Worm (Caenorhabditis elegans) whole organism, late embryonic: ENCODE data around the gene cyp-33B1.

Source experiments
- C08G9.2 ChIP-seq: sonication (generic microtip); optimal IDR thresholded peaks from 2 replicates; lab custom pipeline; 2016; ENCODE audit warnings: mild to moderate bottlenecking, missing genetic modification characterization, moderate library complexity, missing compliant biosample characterization
- F13H6.1 ChIP-seq: sonication (generic microtip); optimal IDR thresholded peaks from 2 replicates; lab custom pipeline; 2016; ENCODE audit warnings: missing genetic modification characterization, missing compliant biosample characterization
- K02D7.2 ChIP-seq: sonication (generic microtip); optimal IDR thresholded peaks from 2 replicates; lab custom pipeline; 2017; ENCODE audit warnings: mild to moderate bottlenecking, missing genetic modification characterization, missing compliant biosample characterization
- K09A11.1 ChIP-seq: sonication (generic microtip); optimal IDR thresholded peaks from 2 replicates; lab custom pipeline; 2017; ENCODE audit warnings: antibody characterized with exemption, mild to moderate bottlenecking, missing genetic modification characterization, missing compliant biosample characterization; ENCODE audit not compliant: insufficient read depth
- T23F11.4 ChIP-seq: fragments of 200-800 bp; sonication (Bioruptor generic); optimal IDR thresholded peaks from 2 replicates; lab custom pipeline; 2018; ENCODE audit warnings: mild to moderate bottlenecking, missing genetic modification characterization, missing compliant biosample characterization
- ahr-1 ChIP-seq: sonication (generic microtip); optimal IDR thresholded peaks from 2 replicates; lab custom pipeline; 2016; ENCODE audit warnings: missing genetic modification characterization, missing compliant biosample characterization
- ceh-18 ChIP-seq: sonication (generic microtip); optimal IDR thresholded peaks from 2 replicates; lab custom pipeline; 2016; ENCODE audit warnings: missing genetic modification characterization, missing compliant biosample characterization
- ceh-24 ChIP-seq: sonication (generic microtip); optimal IDR thresholded peaks from 2 replicates; lab custom pipeline; 2016; ENCODE audit warnings: mild to moderate bottlenecking, missing genetic modification characterization, missing compliant biosample characterization
- ceh-31 ChIP-seq: sonication (generic microtip); optimal IDR thresholded peaks from 2 replicates; lab custom pipeline; 2016; ENCODE audit warnings: missing genetic modification characterization, missing compliant biosample characterization
- ceh-45 ChIP-seq: fragments of 200-800 bp; sonication (Bioruptor generic); IDR thresholded peaks from 2 replicates; pipeline ENCODE4 v1.3.6; 2022; ENCODE audit warnings: missing genetic modification reagents, missing genetic modification characterization, missing compliant biosample characterization
- ceh-6 ChIP-seq: fragments of 200-800 bp; sonication (Bioruptor generic); optimal IDR thresholded peaks from 2 replicates; lab custom pipeline; 2018; ENCODE audit warnings: mild to moderate bottlenecking, missing genetic modification characterization, missing compliant biosample characterization
- che-1 ChIP-seq: sonication (generic microtip); optimal IDR thresholded peaks from 2 replicates; lab custom pipeline; 2016; ENCODE audit warnings: mild to moderate bottlenecking, missing genetic modification characterization, missing compliant biosample characterization
- elt-2 ChIP-seq: sonication (generic microtip); optimal IDR thresholded peaks from 2 replicates; lab custom pipeline; 2016; ENCODE audit warnings: missing genetic modification reagents, missing genetic modification characterization, missing compliant biosample characterization
- elt-4 ChIP-seq: sonication (generic microtip); optimal IDR thresholded peaks from 2 replicates; lab custom pipeline; 2016; ENCODE audit warnings: missing genetic modification characterization, missing compliant biosample characterization
- ets-4 ChIP-seq: sonication (generic microtip); optimal IDR thresholded peaks from 2 replicates; lab custom pipeline; 2016; ENCODE audit warnings: missing genetic modification characterization, missing compliant biosample characterization
- eyg-1 ChIP-seq: sonication (generic microtip); optimal IDR thresholded peaks from 2 replicates; lab custom pipeline; 2016; ENCODE audit warnings: missing genotype, missing genetic modification characterization, missing compliant biosample characterization
- fax-1 ChIP-seq: sonication (generic microtip); optimal IDR thresholded peaks from 2 replicates; lab custom pipeline; 2016; ENCODE audit warnings: missing genotype, missing genetic modification characterization, missing compliant biosample characterization
- gmeb-2 ChIP-seq: sonication (generic microtip); optimal IDR thresholded peaks from 2 replicates; lab custom pipeline; 2016; ENCODE audit warnings: missing genetic modification characterization, inconsistent platforms, missing compliant biosample characterization
- hlh-15 ChIP-seq: sonication (generic microtip); optimal IDR thresholded peaks from 2 replicates; lab custom pipeline; 2016; ENCODE audit warnings: missing genetic modification characterization, missing compliant biosample characterization
- hlh-30 ChIP-seq: sonication (generic microtip); optimal IDR thresholded peaks from 2 replicates; lab custom pipeline; 2017; ENCODE audit warnings: antibody characterized with exemption, missing genetic modification characterization, missing compliant biosample characterization; ENCODE audit not compliant: insufficient read depth
- hlh-6 ChIP-seq: sonication (generic microtip); optimal IDR thresholded peaks from 2 replicates; lab custom pipeline; 2016; ENCODE audit warnings: missing genotype, missing genetic modification characterization, missing compliant biosample characterization
- hlh-8 ChIP-seq: sonication (generic microtip); optimal IDR thresholded peaks from 2 replicates; lab custom pipeline; 2016; ENCODE audit warnings: missing genotype, missing genetic modification characterization, missing compliant biosample characterization
- lim-6 ChIP-seq: sonication (generic microtip); optimal IDR thresholded peaks from 2 replicates; lab custom pipeline; 2016; ENCODE audit warnings: missing genetic modification characterization, missing compliant biosample characterization
- lin-11 ChIP-seq: fragments of 200-800 bp; sonication (Bioruptor generic); optimal IDR thresholded peaks from 2 replicates; lab custom pipeline; 2018; ENCODE audit warnings: mild to moderate bottlenecking, missing genetic modification characterization, missing compliant biosample characterization
- mec-3 ChIP-seq: sonication (generic microtip); optimal IDR thresholded peaks from 2 replicates; lab custom pipeline; 2016; ENCODE audit warnings: borderline replicate concordance, missing genetic modification characterization, missing compliant biosample characterization
- nfya-1 ChIP-seq: sonication (generic microtip); optimal IDR thresholded peaks from 2 replicates; lab custom pipeline; 2017; ENCODE audit warnings: missing genetic modification characterization, mild to moderate bottlenecking, missing compliant biosample characterization, antibody characterized with exemption, moderate library complexity
- nhr-11 ChIP-seq: fragments of 150-350 bp; optimal IDR thresholded peaks from 2 replicates; lab custom pipeline; 2014; ENCODE audit warnings: missing biosample characterization, missing genetic modification characterization
- odd-2 ChIP-seq: sonication (generic microtip); optimal IDR thresholded peaks from 2 replicates; lab custom pipeline; 2017; ENCODE audit warnings: antibody characterized with exemption, mild to moderate bottlenecking, missing genetic modification characterization, missing compliant biosample characterization
- pag-3 ChIP-seq: sonication (generic microtip); optimal IDR thresholded peaks from 2 replicates; lab custom pipeline; 2016; ENCODE audit warnings: missing compliant biosample characterization, missing genetic modification characterization, borderline replicate concordance
- pat-9 ChIP-seq: fragments of 200-800 bp; sonication (Bioruptor generic); optimal IDR thresholded peaks from 2 replicates; lab custom pipeline; 2018; ENCODE audit warnings: mild to moderate bottlenecking, missing genetic modification characterization, moderate library complexity, missing compliant biosample characterization
- pha-2 ChIP-seq: sonication (generic microtip); optimal IDR thresholded peaks from 2 replicates; lab custom pipeline; 2017; ENCODE audit warnings: mild to moderate bottlenecking, missing genetic modification characterization, missing compliant biosample characterization
- pha-4 ChIP-seq: fragments of 150-350 bp; optimal IDR thresholded peaks from 2 replicates; lab custom pipeline; 2018; ENCODE audit warnings: missing biosample characterization, missing genetic modification reagents, missing genetic modification characterization
- pros-1 ChIP-seq: fragments of 150-350 bp; optimal IDR thresholded peaks from 2 replicates; lab custom pipeline; 2014; ENCODE audit warnings: missing biosample characterization, missing genetic modification reagents, missing genetic modification characterization
- ref-2 ChIP-seq: sonication (generic microtip); optimal IDR thresholded peaks from 2 replicates; lab custom pipeline; 2016; ENCODE audit warnings: missing genetic modification characterization, missing compliant biosample characterization
- sdc-2 ChIP-seq: sonication (generic microtip); optimal IDR thresholded peaks from 2 replicates; lab custom pipeline; 2016; ENCODE audit warnings: missing genotype, missing genetic modification characterization, missing compliant biosample characterization
- sox-2 ChIP-seq: fragments of 200-800 bp; sonication (Bioruptor generic); IDR thresholded peaks from 2 replicates; pipeline ENCODE4 v1.3.6; 2022; ENCODE audit warnings: missing genetic modification reagents, missing genetic modification characterization, missing compliant biosample characterization
- syd-9 ChIP-seq: sonication (generic microtip); optimal IDR thresholded peaks from 2 replicates; lab custom pipeline; 2016; ENCODE audit warnings: mild to moderate bottlenecking, missing genetic modification characterization, moderate library complexity, missing compliant biosample characterization
- tbx-7 ChIP-seq: sonication (generic microtip); optimal IDR thresholded peaks from 2 replicates; lab custom pipeline; 2016; ENCODE audit warnings: missing genotype, missing genetic modification characterization, missing compliant biosample characterization
- ttx-3 ChIP-seq: sonication (generic microtip); optimal IDR thresholded peaks from 2 replicates; lab custom pipeline; 2016; ENCODE audit warnings: missing genetic modification reagents, missing genetic modification characterization, missing compliant biosample characterization
- unc-42 ChIP-seq: sonication (generic microtip); optimal IDR thresholded peaks from 2 replicates; lab custom pipeline; 2016; ENCODE audit warnings: missing genotype, missing genetic modification characterization, missing compliant biosample characterization
- unc-55 ChIP-seq: sonication (generic microtip); optimal IDR thresholded peaks from 2 replicates; lab custom pipeline; 2017; ENCODE audit warnings: missing biosample characterization, missing genetic modification reagents, missing genetic modification characterization
- unc-86 ChIP-seq: sonication (generic microtip); optimal IDR thresholded peaks from 2 replicates; lab custom pipeline; 2016; ENCODE audit warnings: missing genetic modification characterization, missing compliant biosample characterization
- zip-5 ChIP-seq: sonication (generic microtip); optimal IDR thresholded peaks from 2 replicates; lab custom pipeline; 2016; ENCODE audit warnings: missing genetic modification characterization, missing compliant biosample characterization
- ztf-16 ChIP-seq: sonication (generic microtip); optimal IDR thresholded peaks from 2 replicates; lab custom pipeline; 2017; ENCODE audit warnings: missing genetic modification characterization, missing compliant biosample characterization

The cyp-33B1 gene

ce11 chrV:9041030-9041429 is at the start of gene cyp-33B1:
Gene cyp-33B1, plus strand, starts transcription at chrV:9041330.
- TF ChIP-seq ceh-45 (GFP tag; lab: Robert Waterston, UW) (no peak), ets-4 (tag; lab: Kevin White, UChicago) (no peak), unc-42 (tag; lab: Kevin White, UChicago) (no peak), pha-2 (tag; lab: Kevin White, UChicago) (no peak), hlh-8 (tag; lab: Kevin White, UChicago) (no peak), ceh-31 (tag; lab: Kevin White, UChicago) (no peak), nfya-1 (tag; lab: Kevin White, UChicago) (no peak), eyg-1 (tag; lab: Kevin White, UChicago) (no peak), K09A11.1 (tag; lab: Kevin White, UChicago) (no peak), tbx-7 (no peak), hlh-6 (tag; lab: Kevin White, UChicago) (no peak), nhr-11 (no peak), ttx-3 (tag; lab: Kevin White, UChicago) (no peak), C08G9.2 (no peak), lin-11 (tag; lab: Kevin White, UChicago) (no peak), fax-1 (no peak), syd-9 (tag; lab: Kevin White, UChicago) (no peak), mec-3 (tag; lab: Kevin White, UChicago) (no peak)

ce11 chrV:8991679-8992078 is 49.5 kb upstream of the cyp-33B1 start, which contains the start of gene F59E11.6:
Gene F59E11.6, plus strand, starts transcription at chrV:8991789.
- TF ChIP-seq zip-5 (no peak), pat-9 (no peak), hlh-15 (tag; lab: Kevin White, UChicago) (no peak), tbx-7 (no peak)

- TF ChIP-seq ceh-6 (GFP tag; lab: Kevin White, UChicago) (no peak), lin-11 (tag; lab: Kevin White, UChicago) (no peak), odd-2 (no peak), zip-5 (no peak), pag-3 (tag; lab: Kevin White, UChicago) (no peak), ceh-31 (tag; lab: Kevin White, UChicago) (no peak), fax-1 (no peak), F13H6.1 (no peak), che-1 (no peak), hlh-30 (no peak), unc-86 (tag; lab: Kevin White, UChicago) (no peak), nhr-11 (no peak), pha-4 (no peak), K09A11.1 (tag; lab: Kevin White, UChicago) (no peak), ceh-18 (tag; lab: Kevin White, UChicago) (no peak), lim-6 (tag; lab: Kevin White, UChicago) (no peak), ttx-3 (tag; lab: Kevin White, UChicago) (no peak), sox-2 (GFP tag; lab: Robert Waterston, UW) (no peak), elt-2 (no peak)
These were observed 46.9 kb upstream of the cyp-33B1 start for ce11 chrV:8994272-8994671.

ce11 chrV:8994801-8995200 is 46.3 kb upstream of the cyp-33B1 start, which contains the start of gene F59E11.5:
Gene F59E11.5, plus strand, starts transcription at chrV:8995101.
- TF ChIP-seq ref-2 (tag; lab: Kevin White, UChicago) = no peak
- TF ChIP-seq K02D7.2 = no peak
- TF ChIP-seq ceh-6 (GFP tag; lab: Kevin White, UChicago) = no peak
- TF ChIP-seq odd-2 = no peak
- no peak for TF ChIP-seq T23F11.4 (GFP tag; lab: Kevin White, UChicago)
- no peak for TF ChIP-seq C08G9.2
- no peak for TF ChIP-seq eyg-1 (tag; lab: Kevin White, UChicago)
- TF ChIP-seq unc-55 (GFP tag; lab: Kevin White, UChicago) = no peak
- no peak for TF ChIP-seq ceh-24 (tag; lab: Kevin White, UChicago)
- TF ChIP-seq pros-1 = no peak
- no peak for TF ChIP-seq gmeb-2 (tag; lab: Kevin White, UChicago)
- no peak for TF ChIP-seq hlh-8 (tag; lab: Kevin White, UChicago)
- TF ChIP-seq sdc-2 (tag; lab: Kevin White, UChicago) = no peak
- no peak for TF ChIP-seq lin-11 (tag; lab: Kevin White, UChicago)
- no peak for TF ChIP-seq ceh-18 (tag; lab: Kevin White, UChicago)
- no peak for TF ChIP-seq pag-3 (tag; lab: Kevin White, UChicago)
- TF ChIP-seq ztf-16 (tag; lab: Kevin White, UChicago) = no peak
- TF ChIP-seq ahr-1 (tag; lab: Kevin White, UChicago) = no peak
- TF ChIP-seq elt-4 (tag; lab: Kevin White, UChicago) = no peak
